Worm (Caenorhabditis elegans): Measurements from ENCODE around the gene sre-54.

The sre-54 gene

DNA sequence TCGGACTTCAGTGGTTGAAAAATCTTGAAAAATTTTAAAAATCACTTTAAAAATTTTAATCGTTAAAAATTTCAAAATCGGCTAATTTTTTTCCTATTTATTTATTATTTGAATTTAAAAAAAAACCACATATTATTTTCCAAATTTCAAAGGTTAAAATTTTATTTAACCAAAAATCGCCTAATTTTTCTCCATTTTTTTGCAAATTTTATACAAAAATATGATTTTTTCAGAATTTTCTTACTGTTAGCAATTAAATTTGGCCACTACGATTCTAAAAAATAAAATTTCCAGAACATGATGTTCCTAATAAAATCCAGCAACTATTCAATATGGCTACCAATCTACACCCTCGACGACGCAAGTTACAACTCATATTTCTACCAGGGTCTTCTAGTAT, at the start of gene sre-54:
Gene sre-54 (plus strand): TSS at position 301 of the 400 bp plus-strand sequence.
- no peak for TF ChIP-seq nhr-28 (tag; optimal IDR thresholded peaks at IDR 0.05)
- no peak for TF ChIP-seq nhr-25 (tag; optimal IDR thresholded peaks at IDR 0.05)
- no peak for TF ChIP-seq skn-1 (tag; optimal IDR thresholded peaks at IDR 0.05)
- no peak for TF ChIP-seq unc-39 (tag; optimal IDR thresholded peaks at IDR 0.05)
- no peak for TF ChIP-seq ama-1 (optimal IDR thresholded peaks at IDR 0.05)
- no peak for TF ChIP-seq lin-39 (tag; optimal IDR thresholded peaks at IDR 0.05)

- no peak for TF ChIP-seq ztf-11 (tag; optimal IDR thresholded peaks at IDR 0.05)
Observed at ce11 chrII:12284045-12284444, 48.7 kb upstream of the sre-54 start.

DNA sequence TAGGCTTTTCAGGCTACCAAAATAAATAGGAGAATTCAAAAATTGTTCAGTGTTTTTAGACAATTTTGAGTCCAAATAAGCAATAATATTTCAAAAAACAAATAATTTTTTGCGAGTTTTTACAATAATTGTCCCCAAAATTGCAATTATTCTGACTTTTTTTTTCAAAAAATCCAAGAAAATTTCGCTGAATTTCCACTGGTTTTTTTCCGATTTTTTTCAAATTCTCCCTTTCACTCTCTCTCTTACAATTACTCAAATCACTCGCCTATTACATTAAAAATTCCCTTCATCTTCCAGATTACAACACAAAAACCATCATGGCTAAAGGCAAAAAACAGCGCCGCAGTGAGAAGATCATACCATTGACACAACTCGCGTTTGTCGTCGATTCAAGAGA, 43.6 kb upstream of the sre-54 start, which contains the start of gene Y57A10A.31:
Gene Y57A10A.31 (plus strand): TSS at position 301 of the 400 bp plus-strand sequence.
- TF ChIP-seq elt-1 (tag; optimal IDR thresholded peaks at IDR 0.05) (no peak), eor-1 (tag; optimal IDR thresholded peaks at IDR 0.05) (no peak), fkh-10 (GFP tag; optimal IDR thresholded peaks at IDR 0.05) (no peak), zag-1 (tag; optimal IDR thresholded peaks at IDR 0.05) (no peak), nhr-43 (tag; optimal IDR thresholded peaks at IDR 0.05; ENCODE audit: poor library complexity, severe bottlenecking) (no peak), sea-2 (GFP tag; optimal IDR thresholded peaks at IDR 0.05) (no peak), nhr-237 (tag; optimal IDR thresholded peaks at IDR 0.05) (no peak), nfya-1 (tag; optimal IDR thresholded peaks at IDR 0.05; ENCODE audit: insufficient read depth) (no peak), aly-2 (tag; optimal IDR thresholded peaks at IDR 0.05) (no peak), fkh-2 (tag; optimal IDR thresholded peaks at IDR 0.05) (no peak), skn-1 (tag; optimal IDR thresholded peaks at IDR 0.05) (no peak), nhr-67 (tag; optimal IDR thresholded peaks at IDR 0.05) (no peak), pqm-1 (tag; optimal IDR thresholded peaks at IDR 0.05) (no peak)

DNA sequence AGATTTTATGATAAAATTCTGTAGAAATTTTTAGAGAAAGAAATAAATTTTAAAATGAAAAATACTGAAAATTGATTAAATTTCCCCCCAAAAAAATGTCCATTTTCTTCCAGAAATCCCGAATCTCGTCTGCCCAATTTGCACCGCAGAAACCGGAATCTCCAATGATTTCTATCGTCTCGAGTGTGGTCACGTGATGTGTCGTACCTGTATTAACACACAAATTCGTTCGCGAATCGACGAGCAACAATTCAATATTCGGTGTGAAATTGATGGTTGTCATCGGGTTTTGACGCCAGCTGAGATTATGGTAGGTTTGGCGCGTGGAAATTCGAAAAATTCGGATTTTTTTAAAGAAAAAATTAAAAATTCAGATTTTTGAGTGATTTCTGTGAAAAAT, 36.1 kb upstream of the sre-54 start:
- no peak for TF ChIP-seq nhr-76 (tag; optimal IDR thresholded peaks at IDR 0.05)

DNA sequence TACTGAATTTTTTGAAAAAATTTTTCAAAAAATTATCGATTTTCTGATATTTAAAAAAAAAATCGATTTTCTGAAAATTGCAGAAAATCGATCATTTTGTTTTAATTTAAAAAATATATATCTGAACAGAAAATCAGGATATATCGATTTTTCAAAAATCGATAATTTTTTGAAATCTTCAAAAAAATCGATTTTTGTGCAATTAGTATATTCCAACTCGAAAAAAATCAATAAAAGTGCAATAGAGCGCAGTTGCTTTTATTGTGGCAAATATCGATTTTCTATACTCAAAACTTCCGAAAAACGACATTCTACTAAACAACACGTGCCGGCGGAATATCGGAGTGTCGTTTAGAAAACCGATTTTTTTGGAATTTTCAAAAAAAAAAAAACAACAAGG, 32.0 kb upstream of the sre-54 start:
- TF ChIP-seq ceh-28 (tag; optimal IDR thresholded peaks at IDR 0.05) (peak; percentile 93), skn-1 (tag; optimal IDR thresholded peaks at IDR 0.05) (no peak)

- TF ChIP-seq ceh-28 (tag; optimal IDR thresholded peaks at IDR 0.05) (peak; percentile 98), nfya-1 (tag; optimal IDR thresholded peaks at IDR 0.05; ENCODE audit: insufficient read depth) (no peak)
Observed at ce11 chrII:12301233-12301632, 31.5 kb upstream of the sre-54 start.

ce11 chrII:12302354-12302753, 30.4 kb upstream of the sre-54 start, which contains the start of gene C50E10.1:
TSS of gene C50E10.1 (minus strand) at chrII:12302454.
- TF ChIP-seq nhr-67 (tag; optimal IDR thresholded peaks at IDR 0.05) (no peak), ceh-28 (tag; optimal IDR thresholded peaks at IDR 0.05) (no peak), R02D3.7 (tag; optimal IDR thresholded peaks at IDR 0.05) (no peak), nhr-76 (tag; optimal IDR thresholded peaks at IDR 0.05) (no peak), sea-2 (GFP tag; optimal IDR thresholded peaks at IDR 0.05) (no peak), unc-62 (GFP tag; optimal IDR thresholded peaks at IDR 0.05) (no peak), nhr-43 (tag; optimal IDR thresholded peaks at IDR 0.05; ENCODE audit: poor library complexity, severe bottlenecking) (no peak), ZK546.5 (tag; optimal IDR thresholded peaks at IDR 0.05) (no peak), mdl-1 (tag; optimal IDR thresholded peaks at IDR 0.05) (no peak), tbx-2 (tag; optimal IDR thresholded peaks at IDR 0.05) (no peak), nhr-237 (tag; optimal IDR thresholded peaks at IDR 0.05) (no peak), nhr-23 (tag; optimal IDR thresholded peaks at IDR 0.05) (no peak), lin-15B (tag; optimal IDR thresholded peaks at IDR 0.05) (no peak), nhr-28 (tag; optimal IDR thresholded peaks at IDR 0.05) (no peak), nhr-11 (tag; optimal IDR thresholded peaks at IDR 0.05) (no peak)

ce11 chrII:12303142-12303541, 29.6 kb upstream of the sre-54 start, which contains the start of gene sre-50:
TSS of gene sre-50 (plus strand) at chrII:12303525.
- TF ChIP-seq ceh-16 (tag; optimal IDR thresholded peaks at IDR 0.05) = no peak
- TF ChIP-seq ceh-28 (tag; optimal IDR thresholded peaks at IDR 0.05) = peak; percentile 97

All from whole organism, L3 larva.